Worm (Caenorhabditis elegans): Measurements from ENCODE around the gene H32C10.1.

ce11 chrIV:5973947-5974495, 39.9 kb downstream of the H32C10.1 start:
- TF ChIP-seq him-1 (tag; optimal IDR thresholded peaks at IDR 0.05) (peak; percentile 75), dao-5 (tag; optimal IDR thresholded peaks at IDR 0.05) (no peak), W03F9.2 (tag; optimal IDR thresholded peaks at IDR 0.05) (no peak)

All from whole organism, L4/young adult.